Worm (Caenorhabditis elegans) whole organism, late embryonic: ENCODE results near the gene nuo-4.

Experiments
- ceh-6 ChIP-seq: fragments of 200-800 bp; sonication (Bioruptor generic); optimal IDR thresholded peaks from 2 replicates; lab custom pipeline; 2018; ENCODE audit warnings: mild to moderate bottlenecking, missing genetic modification characterization, missing compliant biosample characterization
- nhr-11 ChIP-seq: fragments of 150-350 bp; optimal IDR thresholded peaks from 2 replicates; lab custom pipeline; 2014; ENCODE audit warnings: missing biosample characterization, missing genetic modification characterization
- pha-4 ChIP-seq: fragments of 150-350 bp; optimal IDR thresholded peaks from 2 replicates; lab custom pipeline; 2018; ENCODE audit warnings: missing biosample characterization, missing genetic modification reagents, missing genetic modification characterization
- pqm-1 ChIP-seq: sonication (generic microtip); optimal IDR thresholded peaks from 2 replicates; lab custom pipeline; 2016; ENCODE audit warnings: missing genetic modification characterization, missing compliant biosample characterization
- unc-55 ChIP-seq: sonication (generic microtip); optimal IDR thresholded peaks from 2 replicates; lab custom pipeline; 2017; ENCODE audit warnings: missing biosample characterization, missing genetic modification reagents, missing genetic modification characterization

DNA sequence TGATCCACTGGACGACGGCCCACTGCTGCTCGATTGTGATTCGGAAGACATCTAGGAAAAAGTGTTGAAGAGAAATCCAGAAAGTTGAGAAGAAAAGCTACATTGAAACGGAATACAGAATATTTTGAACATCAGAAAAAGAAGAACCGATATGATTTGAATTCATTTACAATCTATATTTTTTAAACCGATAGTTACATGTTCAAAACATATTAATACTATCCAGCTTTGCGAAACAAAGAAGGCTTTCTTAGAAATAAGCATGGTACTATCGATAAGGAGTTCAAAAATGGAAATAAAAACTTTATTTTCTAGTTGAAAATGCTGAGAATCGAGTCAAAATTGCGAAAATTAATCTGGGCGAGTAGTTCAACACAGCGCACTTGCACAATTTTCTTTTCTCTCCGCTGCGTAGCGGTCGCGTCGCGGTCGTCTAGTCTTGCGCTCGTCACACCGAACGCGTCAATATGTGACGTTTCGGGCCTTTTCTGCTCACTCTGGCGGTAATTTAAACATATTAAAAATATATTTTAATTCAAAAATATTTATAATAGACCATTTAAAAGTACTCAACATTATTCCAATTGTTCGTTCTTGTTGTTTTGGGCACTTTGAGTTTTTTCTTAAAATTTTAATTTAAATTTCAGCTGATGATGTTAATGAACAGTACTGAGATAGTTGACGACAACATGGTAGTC is 3.6 kb upstream of the nuo-4 start, which contains the start of the genes syf-2 and K04G7.1:
- TF ChIP-seq ceh-6 (GFP tag; lab: Kevin White, UChicago) = no peak
- TF ChIP-seq unc-55 (GFP tag; lab: Kevin White, UChicago) = peak; percentile 76
- no peak for TF ChIP-seq pqm-1 (tag; lab: Kevin White, UChicago)
- TF ChIP-seq pha-4 = no peak
- no peak for TF ChIP-seq nhr-11 (tag; lab: Kevin White, UChicago)
